Worm (Caenorhabditis elegans): Measurements from ENCODE around the gene C25E10.17.
"Not testable (repeated sequence)": the region's sequence is repeated elsewhere in the genome, so short reads cannot be mapped to it uniquely, and the experiment has no call there.

DNA sequence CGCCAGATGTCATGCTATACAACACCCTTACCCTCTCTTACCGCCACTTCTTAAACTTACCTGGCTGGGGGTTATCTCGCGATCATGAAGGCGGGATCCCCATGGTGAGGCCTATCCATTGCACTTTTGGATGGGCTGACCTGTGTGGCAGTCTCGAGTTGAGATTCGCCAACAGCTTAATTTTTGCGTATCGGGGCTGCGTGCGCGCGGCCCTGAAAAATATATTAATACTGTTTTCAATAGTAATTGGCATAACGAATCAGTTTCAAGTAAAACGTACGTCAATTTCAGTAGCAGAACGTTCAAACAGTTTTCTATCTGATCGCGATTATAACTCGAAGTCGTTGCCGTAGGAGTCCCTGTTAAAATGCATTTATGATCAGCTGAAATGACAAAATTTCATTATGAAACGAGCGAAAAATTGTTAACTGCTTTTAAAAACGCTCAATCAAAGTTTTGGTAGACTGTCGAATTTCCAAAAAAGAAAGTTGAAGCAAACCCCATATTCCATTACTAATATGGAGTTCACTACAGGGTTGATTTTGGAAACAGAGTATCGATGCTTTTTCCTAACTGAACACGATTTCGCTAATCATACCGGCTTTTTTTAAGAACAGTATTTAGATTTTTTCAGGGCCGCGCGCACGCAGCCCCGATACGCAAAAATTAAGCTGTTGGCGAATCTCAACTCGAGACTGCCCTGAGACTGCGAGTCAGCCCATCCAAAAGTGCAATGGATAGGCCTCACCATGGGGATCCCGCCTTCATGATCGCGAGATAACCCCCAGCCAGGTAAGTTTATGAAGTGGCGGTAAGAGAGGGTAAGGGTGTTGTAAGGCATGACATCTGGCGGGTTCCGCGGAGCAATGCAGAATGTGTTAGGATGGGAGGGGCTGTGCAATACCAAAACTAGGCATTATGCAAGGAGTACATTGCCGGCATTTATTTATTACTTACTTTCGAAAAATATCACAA lies 43.7 kb upstream of the C25E10.17 start:
- TF ChIP-seq skn-1 (tag; optimal IDR thresholded peaks at IDR 0.05); xbp-1 (tag; optimal IDR thresholded peaks at IDR 0.05); blmp-1 (tag; optimal IDR thresholded peaks at IDR 0.05); mdl-1 (tag; optimal IDR thresholded peaks at IDR 0.05); unc-30 (tag; optimal IDR thresholded peaks at IDR 0.05); ztf-11 (tag; optimal IDR thresholded peaks at IDR 0.05); unc-130 (tag; optimal IDR thresholded peaks at IDR 0.05); pag-3 (tag; optimal IDR thresholded peaks at IDR 0.05; ENCODE audit: borderline replicate concordance, insufficient read depth); mab-9 (GFP tag; IDR thresholded peaks at IDR 0.05); fkh-10 (GFP tag; optimal IDR thresholded peaks at IDR 0.05): not testable (repeated sequence)
